Fruit fly (Drosophila melanogaster) whole organism, embryonic: ENCODE results near the gene CG34281.

ENCODE experiments used
- Atf-2 ChIP-seq: fragments of 200-800 bp; sonication (Bioruptor generic); optimal IDR thresholded peaks from 2 replicates; lab custom pipeline; 2016; ENCODE audit warnings: missing biosample characterization, missing genetic modification characterization
- Awh ChIP-seq: fragments of 200-800 bp; sonication (Bioruptor generic); IDR thresholded peaks from 2 replicates; pipeline ENCODE4, ENCODE4 v1.3.6; 2022; ENCODE audit warnings: missing biosample characterization, missing genetic modification characterization
- Bgb ChIP-seq: fragments of 200-800 bp; sonication (Bioruptor generic); IDR thresholded peaks from 2 replicates; pipeline ENCODE4 v1.3.6; 2022; ENCODE audit warnings: missing biosample characterization, missing genetic modification characterization; ENCODE audit not compliant: partially characterized antibody
- CG10267 ChIP-seq: fragments of 200-800 bp; sonication (Bioruptor generic); optimal IDR thresholded peaks from 2 replicates; lab custom pipeline; 2018; ENCODE audit warnings: missing biosample characterization, mild to moderate bottlenecking, missing genetic modification characterization, moderate library complexity
- CG12071 ChIP-seq: fragments of 200-800 bp; sonication (Bioruptor generic); optimal IDR thresholded peaks from 3 replicates; lab custom pipeline; 2018; ENCODE audit warnings: missing biosample characterization, mild to moderate bottlenecking, missing genetic modification characterization
- CG14050 ChIP-seq: fragments of 200-800 bp; sonication (Bioruptor generic); IDR thresholded peaks from 3 replicates; pipeline ENCODE4 v1.3.6; 2022; ENCODE audit warnings: missing biosample characterization, missing genetic modification characterization
- CG1603 ChIP-seq: fragments of 200-800 bp; sonication (Bioruptor generic); optimal IDR thresholded peaks from 2 replicates; lab custom pipeline; 2019; ENCODE audit warnings: missing biosample characterization, mild to moderate bottlenecking, missing genetic modification characterization, moderate library complexity
- CG17829 ChIP-seq: fragments of 200-800 bp; optimal IDR thresholded peaks from 2 replicates; lab custom pipeline; 2019; ENCODE audit warnings: missing biosample characterization, mild to moderate bottlenecking, missing genetic modification characterization, moderate library complexity
- CG18011 ChIP-seq: fragments of 200-800 bp; sonication (Bioruptor generic); optimal IDR thresholded peaks from 2 replicates; lab custom pipeline; 2017; ENCODE audit warnings: missing biosample characterization, missing genetic modification characterization, mild to moderate bottlenecking, moderate library complexity, missing genotype
- CG18476 ChIP-seq: fragments of 200-800 bp; sonication (Bioruptor generic); optimal IDR thresholded peaks from 2 replicates; lab custom pipeline; 2016; ENCODE audit warnings: missing biosample characterization, mild to moderate bottlenecking, missing genetic modification characterization
- CG30403 ChIP-seq: fragments of 200-800 bp; sonication (Bioruptor generic); optimal IDR thresholded peaks from 3 replicates; lab custom pipeline; 2016; ENCODE audit warnings: missing biosample characterization, missing genetic modification characterization
- CG32532 ChIP-seq: fragments of 200-800 bp; sonication (Bioruptor generic); IDR thresholded peaks from 2 replicates; pipeline ENCODE4 v1.3.6; 2022; ENCODE audit warnings: missing biosample characterization, missing genetic modification characterization
- CG33557 ChIP-seq: fragments of 200-800 bp; sonication (Bioruptor generic); optimal IDR thresholded peaks from 2 replicates; lab custom pipeline; 2019; ENCODE audit warnings: missing biosample characterization, mild to moderate bottlenecking, missing genetic modification characterization, moderate library complexity
- CG3838 ChIP-seq: fragments of 200-800 bp; sonication (Bioruptor generic); optimal IDR thresholded peaks from 3 replicates; lab custom pipeline; 2016; ENCODE audit warnings: missing biosample characterization, missing genetic modification characterization
- CG42726 ChIP-seq: fragments of 200-800 bp; sonication (Bioruptor generic); IDR thresholded peaks from 2 replicates; pipeline ENCODE4 v1.3.6; 2022; ENCODE audit warnings: missing biosample characterization, missing genetic modification characterization; ENCODE audit not compliant: partially characterized antibody
- CG4282 ChIP-seq: fragments of 200-800 bp; sonication (Bioruptor generic); optimal IDR thresholded peaks from 2 replicates; lab custom pipeline; 2016; ENCODE audit warnings: missing biosample characterization, missing genetic modification characterization
- CG7963 ChIP-seq: fragments of 200-800 bp; sonication (Bioruptor generic); IDR thresholded peaks from 3 replicates; pipeline ENCODE4 v1.3.6; 2022; ENCODE audit warnings: missing biosample characterization, missing genetic modification characterization; ENCODE audit not compliant: partially characterized antibody
- CG8290 ChIP-seq, 3 experiments: fragments of 200-800 bp; sonication (Bioruptor generic); optimal IDR thresholded peaks; 2 replicates each; lab custom pipeline; 2016 to 2019; ENCODE audit warnings: missing biosample characterization in 3 of 3, missing genetic modification characterization in 3 of 3, mild to moderate bottlenecking in 2 of 3, moderate library complexity in 1 of 3
- CG8388 ChIP-seq: fragments of 200-800 bp; sonication (Bioruptor generic); optimal IDR thresholded peaks from 2 replicates; lab custom pipeline; 2019; ENCODE audit warnings: missing biosample characterization, mild to moderate bottlenecking, missing genetic modification characterization, moderate library complexity
- Dll ChIP-seq: fragments of 200-800 bp; sonication (Bioruptor generic); IDR thresholded peaks from 4 replicates; pipeline ENCODE4 v1.3.6; 2022; ENCODE audit warnings: missing biosample characterization, missing genetic modification characterization; ENCODE audit not compliant: partially characterized antibody
- Dref ChIP-seq: fragments of 200-800 bp; sonication (Bioruptor generic); IDR thresholded peaks from 2 replicates; pipeline ENCODE4 v1.3.6; 2022; ENCODE audit warnings: missing biosample characterization, missing genetic modification characterization
- Drgx ChIP-seq: fragments of 200-800 bp; sonication (Bioruptor generic); IDR thresholded peaks from 2 replicates; pipeline ENCODE4 v1.3.6; 2022; ENCODE audit warnings: missing biosample characterization, missing genetic modification characterization
- HLH4C ChIP-seq: fragments of 200-800 bp; sonication (Bioruptor generic); IDR thresholded peaks from 3 replicates; pipeline ENCODE4 v1.3.6; 2022; ENCODE audit warnings: missing biosample characterization, missing genetic modification characterization; ENCODE audit not compliant: partially characterized antibody
- Hand ChIP-seq: fragments of 200-800 bp; sonication (Bioruptor generic); optimal IDR thresholded peaks from 2 replicates; lab custom pipeline; 2017; ENCODE audit warnings: mild to moderate bottlenecking, missing biosample characterization, missing genetic modification reagents, missing genetic modification characterization
- Hey ChIP-seq: fragments of 200-800 bp; sonication (Bioruptor generic); optimal IDR thresholded peaks from 3 replicates; lab custom pipeline; 2018; ENCODE audit warnings: missing biosample characterization, mild to moderate bottlenecking, missing genetic modification characterization
- Hr51 ChIP-seq, 2 experiments: fragments of 200-800 bp; sonication (Bioruptor generic); optimal IDR thresholded peaks; 2 replicates in 1 of 2; 3 replicates in 1 of 2; lab custom pipeline; 2016 to 2018; ENCODE audit warnings: missing biosample characterization in 2 of 2, missing genetic modification characterization in 2 of 2, mild to moderate bottlenecking in 1 of 2, moderate library complexity in 1 of 2
- Ravus ChIP-seq: fragments of 200-800 bp; sonication (Bioruptor generic); IDR thresholded peaks from 2 replicates; pipeline ENCODE4 v1.3.6; 2022; ENCODE audit warnings: missing biosample characterization, missing genetic modification characterization
- Scr ChIP-seq: fragments of 200-800 bp; sonication (Bioruptor generic); IDR thresholded peaks from 2 replicates; pipeline ENCODE4 v1.3.6; 2022; ENCODE audit warnings: missing biosample characterization, missing genetic modification characterization; ENCODE audit not compliant: partially characterized antibody
- Stat92E ChIP-seq, 3 experiments: fragments of >200 bp in 2 of 3; fragments of 200-800 bp in 1 of 3; sonication (Bioruptor generic) in 1 of 3; optimal IDR thresholded peaks; 2 replicates each; lab custom pipeline; 2017 to 2019; ENCODE audit warnings: missing biosample characterization in 3 of 3, missing genetic modification characterization in 3 of 3, mild to moderate bottlenecking in 1 of 3, moderate library complexity in 1 of 3
- Usf ChIP-seq: fragments of 200-800 bp; sonication (Bioruptor generic); optimal IDR thresholded peaks from 2 replicates; lab custom pipeline; 2017; ENCODE audit warnings: missing genotype, missing biosample characterization, missing genetic modification characterization
- abd-A ChIP-seq: fragments of 200-800 bp; sonication (Bioruptor generic); optimal IDR thresholded peaks from 3 replicates; lab custom pipeline; 2019; ENCODE audit warnings: missing biosample characterization, mild to moderate bottlenecking, missing genetic modification characterization, moderate library complexity
- ap ChIP-seq: fragments of 200-800 bp; sonication (Bioruptor generic); IDR thresholded peaks from 2 replicates; pipeline ENCODE4 v1.3.6; 2022; ENCODE audit warnings: missing biosample characterization, missing genetic modification characterization
- ato ChIP-seq: fragments of 200-800 bp; sonication (Bioruptor generic); IDR thresholded peaks from 2 replicates; pipeline ENCODE4 v1.3.6; 2022; ENCODE audit warnings: missing biosample characterization, missing genetic modification characterization; ENCODE audit not compliant: partially characterized antibody
- az2 ChIP-seq: fragments of 200-800 bp; sonication (Bioruptor generic); optimal IDR thresholded peaks from 3 replicates; lab custom pipeline; 2016; ENCODE audit warnings: missing biosample characterization, missing genetic modification characterization
- corto ChIP-seq: fragments of 200-800 bp; sonication (Bioruptor generic); optimal IDR thresholded peaks from 2 replicates; lab custom pipeline; 2016; ENCODE audit warnings: missing biosample characterization, mild to moderate bottlenecking, missing genetic modification characterization, moderate library complexity
- gcm2 ChIP-seq: fragments of 200-800 bp; sonication (Bioruptor generic); optimal IDR thresholded peaks from 2 replicates; lab custom pipeline; 2016; ENCODE audit warnings: missing biosample characterization, missing genetic modification characterization
- gem ChIP-seq: fragments of 200-800 bp; sonication (Bioruptor generic); optimal IDR thresholded peaks from 2 replicates; lab custom pipeline; 2019; ENCODE audit warnings: missing biosample characterization, mild to moderate bottlenecking, missing genetic modification characterization, moderate library complexity
- jigr1 ChIP-seq: fragments of 200-800 bp; sonication (Bioruptor generic); IDR thresholded peaks from 3 replicates; pipeline ENCODE4 v1.3.6; 2022; ENCODE audit warnings: missing biosample characterization, missing genetic modification characterization
- mam ChIP-seq: fragments of 200-800 bp; sonication (Bioruptor generic); optimal IDR thresholded peaks from 3 replicates; lab custom pipeline; 2016; ENCODE audit warnings: missing biosample characterization, missing genetic modification characterization
- pan ChIP-seq, 4 experiments: fragments of >200 bp in 3 of 4; fragments of 200-800 bp in 1 of 4; sonication (Bioruptor generic) in 1 of 4; optimal IDR thresholded peaks in 3 of 4; IDR thresholded peaks in 1 of 4; 2 replicates each; pipeline versions ENCODE4 v1.3.6 to Lab custom; 2017 to 2022; ENCODE audit warnings: missing biosample characterization in 2 of 4, missing genetic modification characterization in 2 of 4, mixed read lengths in 1 of 4
- pho ChIP-seq: fragments of 200-800 bp; sonication (Bioruptor generic); optimal IDR thresholded peaks from 2 replicates; lab custom pipeline; 2016; ENCODE audit warnings: missing biosample characterization, missing genetic modification characterization
- pita ChIP-seq: fragments of 200-800 bp; sonication (Bioruptor generic); optimal IDR thresholded peaks from 2 replicates; lab custom pipeline; 2017; ENCODE audit warnings: missing biosample characterization, mild to moderate bottlenecking, missing genetic modification characterization
- ranshi ChIP-seq: fragments of 200-800 bp; sonication (Bioruptor generic); IDR thresholded peaks from 2 replicates; pipeline ENCODE4 v1.3.6; 2022; ENCODE audit warnings: missing biosample characterization, missing genetic modification characterization
- row ChIP-seq: fragments of 200-800 bp; sonication (Bioruptor generic); IDR thresholded peaks from 3 replicates; pipeline ENCODE4 v1.3.6; 2022; ENCODE audit warnings: missing biosample characterization, missing genetic modification characterization
- sisA ChIP-seq: fragments of 200-800 bp; sonication (Bioruptor generic); IDR thresholded peaks from 2 replicates; pipeline ENCODE4 v1.3.6; 2022; ENCODE audit warnings: missing biosample characterization, missing genetic modification characterization
- unc-4 ChIP-seq: fragments of 200-800 bp; sonication (Bioruptor generic); IDR thresholded peaks from 2 replicates; pipeline ENCODE4 v1.3.6; 2022; ENCODE audit warnings: missing biosample characterization, missing genetic modification characterization; ENCODE audit not compliant: partially characterized antibody
- zfh1 ChIP-seq: fragments of 200-800 bp; sonication (Bioruptor generic); IDR thresholded peaks from 3 replicates; pipeline ENCODE4 v1.3.6; 2022; ENCODE audit warnings: missing biosample characterization, missing genetic modification characterization

Gene CG34281

dm6 chr3R:17616541-17616940 lies 3.9 kb downstream of the CG34281 start (continued):
- TF ChIP-seq CG4282 (GFP tag; lab: Kevin White, UChicago) (no peak), Dref (no peak), Hey (tag; lab: Kevin White, UChicago) (no peak), ap (GFP tag; lab: Robert Waterston, UW) (no peak), CG32532 (GFP tag; lab: Robert Waterston, UW) (0 out of 2 replicates have a peak, but pooled peaks have one; percentile 7), sisA (no peak), Hr51 (GFP tag; optimal IDR thresholded peaks at IDR 0.05; lab: Kevin White, UChicago) (no peak), CG12071 (GFP tag; lab: Kevin White, UChicago) (no peak), CG10267 (tag; lab: Kevin White, UChicago) (no peak), Drgx (GFP tag; lab: Robert Waterston, UW) (no peak), CG8290 (GFP tag; optimal IDR thresholded peaks at IDR 0.05; lab: Kevin White, UChicago) (no peak), CG8290 (tag; optimal IDR thresholded peaks at IDR 0.05; lab: Kevin White, UChicago) (no peak), corto (GFP tag; lab: Kevin White, UChicago) (no peak), CG14050 (GFP tag; lab: Robert Waterston, UW) (no peak), pho (GFP tag; lab: Kevin White, UChicago) (no peak), unc-4 (GFP tag; lab: Robert Waterston, UW) (no peak), Usf (GFP tag; lab: Kevin White, UChicago) (no peak), Ravus (GFP tag; lab: Robert Waterston, UW) (no peak), CG1603 (tag; lab: Kevin White, UChicago) (no peak), Hand (GFP tag; lab: Kevin White, UChicago) (no peak), az2 (GFP tag; lab: Kevin White, UChicago) (no peak), CG18011 (GFP tag; lab: Kevin White, UChicago) (no peak), Scr (no peak), CG18476 (no peak), Bgb (GFP tag; lab: Robert Waterston, UW) (peak; percentile 73), CG8388 (GFP tag; lab: Kevin White, UChicago) (no peak), row (GFP tag; lab: Robert Waterston, UW) (no peak), Dll (GFP tag; lab: Robert Waterston, UW) (no peak), jigr1 (no peak), Atf-2 (no peak), CG7963 (no peak), gcm2 (GFP tag; lab: Kevin White, UChicago) (no peak), CG33557 (GFP tag; lab: Kevin White, UChicago) (no peak), mam (no peak)

dm6 chr3R:17617121-17617975 lies 4.7 kb downstream of the CG34281 start:
- TF ChIP-seq Awh (GFP tag; lab: Robert Waterston, UW), result 0 out of 2 replicates have a peak, but pooled peaks have one; percentile 10
- peak; percentile 85 for TF ChIP-seq pita (GFP tag; lab: Kevin White, UChicago)
- peak; percentile 20 for TF ChIP-seq gem (tag; lab: Kevin White, UChicago)
- peak; percentile 15 for TF ChIP-seq ato (GFP tag; lab: Robert Waterston, UW)
- no peak for TF ChIP-seq CG3838
- TF ChIP-seq zfh1 (GFP tag; lab: Robert Waterston, UW), result peak; percentile 63; the same call in 1 of the 3 replicates
- no peak for TF ChIP-seq ranshi (GFP tag; lab: Robert Waterston, UW)
- TF ChIP-seq Stat92E (GFP tag; optimal IDR thresholded peaks at IDR 0.05; lab: Kevin White, UChicago), result peak in 1 of 3 experiments; percentile 71
- peak; percentile 84 for TF ChIP-seq CG42726
- TF ChIP-seq abd-A (tag; lab: Kevin White, UChicago), result peak; percentile 66
- TF ChIP-seq CG17829 (tag; lab: Kevin White, UChicago), result peak; percentile 28
- TF ChIP-seq Bgb (GFP tag; lab: Robert Waterston, UW), result peak; percentile 51
- peak; percentile 80 for TF ChIP-seq HLH4C (GFP tag; lab: Robert Waterston, UW)
- TF ChIP-seq CG30403 (GFP tag; lab: Kevin White, UChicago), result peak; percentile 39
- no peak for TF ChIP-seq pan (optimal IDR thresholded peaks at IDR 0.05; lab: Kevin White, UChicago)
- TF ChIP-seq pan (GFP tag; optimal IDR thresholded peaks at IDR 0.05 in 1 of 2, IDR thresholded peaks at IDR 0.05 in 1 of 2), result peak in 1 of 2 experiments; percentile 11
